Worm (Caenorhabditis elegans) whole organism, L1 larva: ENCODE results near the gene Y54G11A.7.
"Not testable (repeated sequence)": the region's sequence is repeated elsewhere in the genome, so short reads cannot be mapped to it uniquely, and the experiment has no call there.

ENCODE experiments used
- Y116A8C.19 ChIP-seq: sonication (generic microtip); optimal IDR thresholded peaks from 2 replicates; lab custom pipeline; 2016; ENCODE audit warnings: missing compliant biosample characterization, missing genetic modification characterization, borderline replicate concordance
- ceh-8 ChIP-seq: fragments of 200-800 bp; sonication (Bioruptor generic); optimal IDR thresholded peaks from 2 replicates; lab custom pipeline; 2018; ENCODE audit warnings: mild to moderate bottlenecking, missing genetic modification characterization, moderate library complexity, missing compliant biosample characterization
- efl-1 ChIP-seq, 4 experiments: fragments of 150-350 bp; optimal IDR thresholded peaks in 3 of 4; peaks in 1 of 4; 1 replicate in 1 of 4; 2 replicates in 3 of 4; lab custom pipeline; 2014; ENCODE audit warnings: missing biosample characterization in 2 of 4, missing genetic modification characterization in 2 of 4, missing genetic modification reagents in 2 of 4
- ztf-4 ChIP-seq: fragments of 150-350 bp; optimal IDR thresholded peaks from 2 replicates; lab custom pipeline; 2014; ENCODE audit warnings: missing biosample characterization, missing genetic modification characterization

Y54G11A.7 gene

DNA sequence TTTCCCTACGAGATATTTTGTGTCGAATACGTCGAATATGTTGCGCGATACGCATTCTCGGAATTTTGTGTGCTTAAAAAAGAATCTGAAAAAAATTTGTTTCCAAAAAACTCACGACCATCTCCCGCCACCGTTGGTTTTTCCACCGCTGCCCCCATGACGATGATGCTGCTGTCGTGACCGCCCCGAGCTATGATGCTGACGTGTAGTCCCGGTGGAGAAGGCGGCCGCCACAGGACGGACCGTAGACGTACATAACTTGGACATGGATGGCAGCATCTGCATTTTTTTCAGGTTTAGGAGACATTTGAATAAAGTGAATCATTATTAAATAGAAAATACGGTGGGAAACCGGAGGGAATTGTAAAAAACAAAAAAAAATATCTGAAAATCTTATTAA lies 47.1 kb downstream of the Y54G11A.7 start, which contains the start of gene ddl-3:
TSS of gene ddl-3 (minus strand) at position 289 of the 400 bp plus-strand sequence.
- not testable (repeated sequence) for TF ChIP-seq Y116A8C.19 (tag; lab: Kevin White, UChicago); ceh-8; ztf-4 (tag; lab: Kevin White, UChicago)

DNA sequence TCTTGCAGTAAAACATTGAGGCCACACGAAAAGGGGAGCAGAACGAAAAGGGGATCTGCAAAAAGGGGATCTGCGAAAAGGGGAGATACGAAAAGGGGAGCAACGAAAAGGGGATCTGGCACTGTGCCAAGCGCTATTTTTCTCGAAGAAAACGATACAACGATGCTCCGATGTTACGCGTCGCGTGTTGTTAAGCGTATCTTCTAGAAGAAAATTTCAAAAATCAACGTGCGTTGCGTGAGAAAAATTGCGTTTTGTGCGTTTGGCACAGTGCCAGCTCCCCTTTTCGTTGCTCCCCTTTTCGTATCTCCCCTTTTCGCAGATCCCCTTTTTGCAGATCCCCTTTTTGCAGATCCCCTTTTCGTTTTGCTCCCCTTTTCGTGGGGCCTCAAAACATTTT lies 49.1 kb downstream of the Y54G11A.7 start, which contains the start of gene Y54G11A.9:
TSS of gene Y54G11A.9 (minus strand) at position 196 of the 400 bp plus-strand sequence.
- peak in 1 of 2 experiments; percentile 14 for TF ChIP-seq efl-1 (optimal IDR thresholded peaks at IDR 0.05; lab: Kevin White, UChicago)
- TF ChIP-seq efl-1 (GFP tag; optimal IDR thresholded peaks at IDR 0.05 in 1 of 2; lab: Kevin White, UChicago): not testable (repeated sequence)
- TF ChIP-seq, all 84 proteins: peak for 1; not testable (repeated sequence) for 83
